Fruit fly (Drosophila melanogaster) whole organism, embryonic: ENCODE measurements around the gene CG14965.
A peak's percentile ranks its signal among the peaks of the same experiment; 100 is the strongest.

ENCODE experiments used
- Adf1 ChIP-seq: fragments of 200-800 bp; sonication (Bioruptor generic); IDR thresholded peaks from 2 replicates; pipeline ENCODE4 v1.3.6; 2022; ENCODE audit warnings: missing biosample characterization, missing genetic modification characterization
- Antp ChIP-seq: fragments of 200-800 bp; sonication (Bioruptor generic); optimal IDR thresholded peaks from 3 replicates; lab custom pipeline; 2016; ENCODE audit warnings: missing biosample characterization, missing genetic modification characterization
- CG10147 ChIP-seq: fragments of 200-800 bp; sonication (Bioruptor generic); optimal IDR thresholded peaks from 2 replicates; lab custom pipeline; 2019; ENCODE audit warnings: missing biosample characterization, mild to moderate bottlenecking, missing genetic modification characterization, moderate library complexity
- CG11504 ChIP-seq: fragments of 200-800 bp; sonication (Bioruptor generic); optimal IDR thresholded peaks from 3 replicates; lab custom pipeline; 2019; ENCODE audit warnings: missing biosample characterization, mild to moderate bottlenecking, missing genetic modification characterization, moderate library complexity
- CG12104 ChIP-seq: fragments of 200-800 bp; sonication (Bioruptor generic); optimal IDR thresholded peaks from 3 replicates; lab custom pipeline; 2016; ENCODE audit warnings: missing biosample characterization, missing genetic modification characterization
- CG12744 ChIP-seq: fragments of 200-800 bp; sonication (Bioruptor generic); optimal IDR thresholded peaks from 2 replicates; lab custom pipeline; 2016; ENCODE audit warnings: missing biosample characterization, missing genetic modification characterization
- CG17568 ChIP-seq: fragments of 200-800 bp; sonication (Bioruptor generic); optimal IDR thresholded peaks from 2 replicates; lab custom pipeline; 2018; ENCODE audit warnings: missing biosample characterization, mild to moderate bottlenecking, missing genetic modification characterization, moderate library complexity
- CG18476 ChIP-seq: fragments of 200-800 bp; sonication (Bioruptor generic); optimal IDR thresholded peaks from 2 replicates; lab custom pipeline; 2016; ENCODE audit warnings: missing biosample characterization, mild to moderate bottlenecking, missing genetic modification characterization
- CG30403 ChIP-seq: fragments of 200-800 bp; sonication (Bioruptor generic); optimal IDR thresholded peaks from 3 replicates; lab custom pipeline; 2016; ENCODE audit warnings: missing biosample characterization, missing genetic modification characterization
- CG32772 ChIP-seq: fragments of 200-800 bp; sonication (Bioruptor generic); IDR thresholded peaks from 2 replicates; pipeline ENCODE4 v1.3.6; 2022; ENCODE audit warnings: missing biosample characterization, missing genetic modification characterization
- CG4404 ChIP-seq: fragments of 200-800 bp; sonication (Bioruptor generic); IDR thresholded peaks from 2 replicates; pipeline ENCODE4 v1.3.6; 2022; ENCODE audit warnings: missing biosample characterization, missing genetic modification characterization
- CG7372 ChIP-seq: fragments of 200-800 bp; sonication (Bioruptor generic); IDR thresholded peaks from 2 replicates; pipeline ENCODE4 v1.3.6; 2022; ENCODE audit warnings: missing biosample characterization, missing genetic modification characterization
- CG7556 ChIP-seq: fragments of 200-800 bp; sonication (Bioruptor generic); optimal IDR thresholded peaks from 2 replicates; lab custom pipeline; 2017; ENCODE audit warnings: missing biosample characterization, mild to moderate bottlenecking, missing genetic modification characterization
- CG7839 ChIP-seq: fragments of 200-800 bp; sonication (Bioruptor generic); optimal IDR thresholded peaks from 3 replicates; lab custom pipeline; 2018; ENCODE audit warnings: missing biosample characterization, mild to moderate bottlenecking, missing genetic modification characterization, moderate library complexity
- CTCF ChIP-seq: fragments of 200-800 bp; sonication (Bioruptor generic); optimal IDR thresholded peaks from 2 replicates; lab custom pipeline; 2017; ENCODE audit warnings: missing biosample characterization, mild to moderate bottlenecking, missing genetic modification characterization, moderate library complexity
- Dad ChIP-seq: fragments of 200-800 bp; sonication (Bioruptor generic); optimal IDR thresholded peaks from 3 replicates; lab custom pipeline; 2016; ENCODE audit warnings: missing biosample characterization, missing genetic modification characterization
- ERR ChIP-seq: fragments of 200-800 bp; sonication (Bioruptor generic); optimal IDR thresholded peaks from 2 replicates; lab custom pipeline; 2016; ENCODE audit warnings: missing biosample characterization, missing genetic modification characterization
- Ets65A ChIP-seq: fragments of 200-800 bp; sonication (Bioruptor generic); peaks from one replicate; lab custom pipeline; 2016; ENCODE audit warnings: missing biosample characterization, missing genetic modification characterization
- Fer3 ChIP-seq: fragments of 200-800 bp; sonication (Bioruptor generic); optimal IDR thresholded peaks from 2 replicates; lab custom pipeline; 2018; ENCODE audit warnings: missing biosample characterization, mild to moderate bottlenecking, missing genetic modification characterization, moderate library complexity
- Hand ChIP-seq: fragments of 200-800 bp; sonication (Bioruptor generic); optimal IDR thresholded peaks from 2 replicates; lab custom pipeline; 2017; ENCODE audit warnings: mild to moderate bottlenecking, missing biosample characterization, missing genetic modification reagents, missing genetic modification characterization
- Hsf ChIP-seq: fragments of 200-800 bp; sonication (Bioruptor generic); optimal IDR thresholded peaks from 3 replicates; lab custom pipeline; 2016; ENCODE audit warnings: missing biosample characterization, missing genetic modification characterization
- Lhr ChIP-seq: fragments of 200-800 bp; sonication (Bioruptor generic); optimal IDR thresholded peaks from 3 replicates; lab custom pipeline; 2017; ENCODE audit warnings: mild to moderate bottlenecking, missing biosample characterization, missing genetic modification reagents, missing genetic modification characterization
- MTF-1 ChIP-seq: fragments of 200-800 bp; sonication (Bioruptor generic); optimal IDR thresholded peaks from 2 replicates; lab custom pipeline; 2018; ENCODE audit warnings: missing biosample characterization, mild to moderate bottlenecking, missing genetic modification characterization, borderline replicate concordance
- Neu2 ChIP-seq: fragments of 200-800 bp; sonication (Bioruptor generic); optimal IDR thresholded peaks from 3 replicates; lab custom pipeline; 2016; ENCODE audit warnings: missing biosample characterization, missing genetic modification characterization, borderline replicate concordance
- Six4 ChIP-seq: fragments of 200-800 bp; sonication (Bioruptor generic); optimal IDR thresholded peaks from 2 replicates; lab custom pipeline; 2016; ENCODE audit warnings: missing biosample characterization, missing genetic modification characterization
- abd-A ChIP-seq: fragments of 200-800 bp; sonication (Bioruptor generic); optimal IDR thresholded peaks from 3 replicates; lab custom pipeline; 2019; ENCODE audit warnings: missing biosample characterization, mild to moderate bottlenecking, missing genetic modification characterization, moderate library complexity
- ato ChIP-seq: fragments of 200-800 bp; sonication (Bioruptor generic); IDR thresholded peaks from 2 replicates; pipeline ENCODE4 v1.3.6; 2022; ENCODE audit warnings: missing biosample characterization, missing genetic modification characterization; ENCODE audit not compliant: partially characterized antibody
- cad ChIP-seq: fragments of >200 bp; optimal IDR thresholded peaks from 2 replicates; lab custom pipeline; 2017; ENCODE audit warnings: missing biosample characterization, missing genetic modification characterization
- danr ChIP-seq: fragments of 200-800 bp; sonication (Bioruptor generic); IDR thresholded peaks from 2 replicates; pipeline ENCODE4 v1.3.6; 2022; ENCODE audit warnings: missing biosample characterization, missing genetic modification characterization
- dimm ChIP-seq: fragments of 200-800 bp; sonication (Bioruptor generic); IDR thresholded peaks from 2 replicates; pipeline ENCODE4 v1.3.6; 2022; ENCODE audit warnings: missing biosample characterization, missing genetic modification characterization
- ems ChIP-seq: fragments of 200-800 bp; sonication (Bioruptor generic); optimal IDR thresholded peaks from 3 replicates; lab custom pipeline; 2016; ENCODE audit warnings: missing biosample characterization, missing genetic modification characterization
- grau ChIP-seq: fragments of 200-800 bp; optimal IDR thresholded peaks from 3 replicates; lab custom pipeline; 2019; ENCODE audit warnings: missing biosample characterization, mild to moderate bottlenecking, missing genetic modification characterization, moderate library complexity
- grn ChIP-seq: fragments of 200-800 bp; sonication (Bioruptor generic); optimal IDR thresholded peaks from 3 replicates; lab custom pipeline; 2017; ENCODE audit warnings: missing biosample characterization, missing genetic modification characterization
- jigr1 ChIP-seq: fragments of 200-800 bp; sonication (Bioruptor generic); IDR thresholded peaks from 3 replicates; pipeline ENCODE4 v1.3.6; 2022; ENCODE audit warnings: missing biosample characterization, missing genetic modification characterization
- ken ChIP-seq: fragments of 200-800 bp; sonication (Bioruptor generic); IDR thresholded peaks from 3 replicates; pipeline ENCODE4 v1.3.6; 2022; ENCODE audit warnings: missing biosample characterization, missing genetic modification characterization
- lmd ChIP-seq: fragments of 200-800 bp; sonication (Bioruptor generic); IDR thresholded peaks from 2 replicates; pipeline ENCODE4 v1.3.6; 2022; ENCODE audit warnings: missing biosample characterization, missing genetic modification characterization
- nerfin-1 ChIP-seq: fragments of 200-800 bp; sonication (Bioruptor generic); optimal IDR thresholded peaks from 3 replicates; lab custom pipeline; 2019; ENCODE audit warnings: missing biosample characterization, mild to moderate bottlenecking, missing genetic modification characterization, moderate library complexity
- nerfin-2 ChIP-seq: fragments of 200-800 bp; sonication (Bioruptor generic); IDR thresholded peaks from 2 replicates; pipeline ENCODE4 v1.3.6; 2022; ENCODE audit warnings: missing biosample characterization, missing genetic modification characterization; ENCODE audit not compliant: partially characterized antibody
- nmo ChIP-seq: fragments of 200-800 bp; sonication (Bioruptor generic); optimal IDR thresholded peaks from 2 replicates; lab custom pipeline; 2018; ENCODE audit warnings: missing biosample characterization, mild to moderate bottlenecking, missing genetic modification characterization, moderate library complexity
- onecut ChIP-seq: fragments of 200-800 bp; sonication (Bioruptor generic); IDR thresholded peaks from 2 replicates; pipeline ENCODE4 v1.3.6; 2022; ENCODE audit warnings: missing biosample characterization, missing genetic modification characterization
- p53 ChIP-seq: fragments of 200-800 bp; sonication (Bioruptor generic); optimal IDR thresholded peaks from 2 replicates; lab custom pipeline; 2016; ENCODE audit warnings: missing biosample characterization, missing genetic modification characterization
- pros ChIP-seq: fragments of 200-800 bp; sonication (Bioruptor generic); optimal IDR thresholded peaks from 3 replicates; lab custom pipeline; 2019; ENCODE audit warnings: missing biosample characterization, mild to moderate bottlenecking, missing genetic modification characterization, moderate library complexity
- pum ChIP-seq: fragments of 200-800 bp; sonication (Bioruptor generic); optimal IDR thresholded peaks from 2 replicates; lab custom pipeline; 2016; ENCODE audit warnings: missing biosample characterization, missing genetic modification characterization
- sqz ChIP-seq: fragments of 200-800 bp; sonication (Bioruptor generic); optimal IDR thresholded peaks from 3 replicates; lab custom pipeline; 2018; ENCODE audit warnings: missing biosample characterization, mild to moderate bottlenecking, missing genetic modification characterization
- toy ChIP-seq: fragments of 200-800 bp; sonication (Bioruptor generic); IDR thresholded peaks from 2 replicates; pipeline ENCODE4 v1.3.6; 2022; ENCODE audit warnings: missing biosample characterization, missing genetic modification characterization
- trh ChIP-seq: fragments of 200-800 bp; sonication (Bioruptor generic); optimal IDR thresholded peaks from 2 replicates; lab custom pipeline; 2016; ENCODE audit warnings: missing biosample characterization, missing genetic modification characterization
- tup ChIP-seq: fragments of 200-800 bp; sonication (Bioruptor generic); optimal IDR thresholded peaks from 2 replicates; lab custom pipeline; 2016; ENCODE audit warnings: missing biosample characterization, mild to moderate bottlenecking, missing genetic modification characterization, moderate library complexity
- tx ChIP-seq: fragments of 200-800 bp; sonication (Bioruptor generic); optimal IDR thresholded peaks from 2 replicates; lab custom pipeline; 2016; ENCODE audit warnings: missing biosample characterization, missing genetic modification characterization
- vvl ChIP-seq: fragments of 200-800 bp; sonication (Bioruptor generic); IDR thresholded peaks from 2 replicates; pipeline ENCODE4 v1.3.6; 2022; ENCODE audit warnings: missing biosample characterization, missing genetic modification characterization
- z ChIP-seq: fragments of 200-800 bp; sonication (Bioruptor generic); IDR thresholded peaks from 3 replicates; pipeline ENCODE4 v1.3.6; 2022; ENCODE audit warnings: missing biosample characterization, missing genetic modification characterization
- zfh1 ChIP-seq: fragments of 200-800 bp; sonication (Bioruptor generic); IDR thresholded peaks from 3 replicates; pipeline ENCODE4 v1.3.6; 2022; ENCODE audit warnings: missing biosample characterization, missing genetic modification characterization

CG14965 gene

DNA sequence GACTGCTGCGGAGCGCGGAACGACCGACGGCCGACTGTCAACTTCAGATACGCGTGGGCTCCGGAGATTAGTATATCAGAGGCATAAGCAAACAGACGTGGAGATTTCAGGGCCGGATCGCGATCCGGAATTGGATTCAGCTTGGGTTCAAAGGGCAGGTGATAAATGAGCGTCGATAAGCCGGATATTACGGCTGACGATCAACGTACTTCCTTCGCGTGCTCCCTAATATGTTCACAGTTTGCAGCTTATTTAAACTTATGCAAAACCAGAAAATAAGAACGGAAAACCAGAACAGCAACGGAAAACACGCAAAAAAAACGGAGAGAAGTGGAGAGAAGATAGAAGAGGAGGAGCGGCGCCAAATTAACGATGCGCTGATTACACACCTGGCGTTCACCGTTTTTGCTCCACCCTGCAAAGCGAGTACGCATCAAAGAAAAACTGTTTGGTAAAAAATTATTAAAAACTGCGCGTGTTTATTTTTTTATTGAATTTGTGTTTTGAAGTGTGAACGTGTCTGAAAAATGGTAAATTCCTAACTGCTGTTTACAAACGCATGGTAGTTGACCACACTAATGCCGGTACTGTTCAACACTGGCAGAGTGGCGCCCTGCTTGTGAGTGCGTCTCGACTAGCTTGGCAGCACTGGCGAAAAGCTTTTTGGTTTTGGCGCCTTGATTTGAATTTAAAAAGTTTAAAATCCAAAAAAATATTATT, 46.9 kb upstream of the CG14965 start, which contains the start of gene CG17746:
Gene CG17746, minus strand, starts transcription at position 546 of the 720 bp plus-strand sequence.
- TF ChIP-seq z (GFP tag; lab: Robert Waterston, UW) (no peak), Fer3 (tag; lab: Kevin White, UChicago) (no peak), onecut (GFP tag; lab: Robert Waterston, UW) (0 out of 2 replicates have a peak, but pooled peaks have one; percentile 6), jigr1 (no peak), ato (peak; percentile 50; the same call in 1 of the 2 replicates), trh (GFP tag; lab: Kevin White, UChicago) (no peak), CG7556 (GFP tag; lab: Kevin White, UChicago) (no peak), ERR (GFP tag; lab: Kevin White, UChicago) (peak; percentile 50), CG32772 (GFP tag; lab: Robert Waterston, UW) (peak; percentile 49; the same call in 1 of the 2 replicates), cad (GFP tag; lab: Kevin White, UChicago) (no peak), Dad (GFP tag; lab: Kevin White, UChicago) (peak; percentile 41), pros (GFP tag; lab: Kevin White, UChicago) (no peak), dimm (no peak), Ets65A (GFP tag; lab: Kevin White, UChicago) (peak; percentile 92), MTF-1 (GFP tag; lab: Kevin White, UChicago) (no peak), abd-A (tag; lab: Kevin White, UChicago) (no peak), Hsf (GFP tag; lab: Kevin White, UChicago) (peak; percentile 45), nmo (GFP tag; lab: Kevin White, UChicago) (peak; percentile 43), zfh1 (GFP tag; lab: Robert Waterston, UW) (no peak), CG10147 (GFP tag; lab: Kevin White, UChicago) (no peak), CG7372 (GFP tag; lab: Robert Waterston, UW) (no peak), CG12744 (GFP tag; lab: Kevin White, UChicago) (peak; percentile 50), sqz (GFP tag; lab: Kevin White, UChicago) (peak; percentile 81), Adf1 (GFP tag; lab: Robert Waterston, UW) (no peak), ken (GFP tag; lab: Robert Waterston, UW) (peak; percentile 64; the same call in 2 of the 3 replicates), lmd (GFP tag; lab: Robert Waterston, UW) (no peak; the same call in 1 of the 2 replicates), ems (GFP tag; lab: Kevin White, UChicago) (peak; percentile 48), vvl (GFP tag; lab: Robert Waterston, UW) (peak; percentile 52), CG7839 (tag; lab: Kevin White, UChicago) (no peak), CG17568 (GFP tag; lab: Kevin White, UChicago) (no peak), toy (GFP tag; lab: Robert Waterston, UW) (no peak), grau (tag; lab: Kevin White, UChicago) (peak; percentile 25), Antp (peak; percentile 34), tup (GFP tag; lab: Kevin White, UChicago) (no peak), danr (GFP tag; lab: Robert Waterston, UW) (no peak), CTCF (GFP tag; lab: Kevin White, UChicago) (peak; percentile 83), pum (GFP tag; lab: Kevin White, UChicago) (peak; percentile 18), grn (GFP tag; lab: Kevin White, UChicago) (no peak), CG11504 (tag; lab: Kevin White, UChicago) (no peak), nerfin-2 (GFP tag; lab: Robert Waterston, UW) (no peak), Six4 (GFP tag; lab: Kevin White, UChicago) (no peak), CG18476 (GFP tag; lab: Kevin White, UChicago) (no peak), CG4404 (no peak), CG30403 (peak; percentile 60), Hand (no peak), Neu2 (GFP tag; lab: Kevin White, UChicago) (no peak), p53 (GFP tag; lab: Kevin White, UChicago) (peak; percentile 59), nerfin-1 (tag; lab: Kevin White, UChicago) (peak; percentile 12), Lhr (GFP tag; lab: Kevin White, UChicago) (peak; percentile 92), tx (GFP tag; lab: Kevin White, UChicago) (peak; percentile 48), CG12104 (GFP tag; lab: Kevin White, UChicago) (no peak)
